Worm (Caenorhabditis elegans): ENCODE data around the gene fbxb-54.
"Not testable (repeated sequence)": the region's sequence is repeated elsewhere in the genome, so short reads cannot be mapped to it uniquely, and the experiment has no call there.

Gene fbxb-54

DNA sequence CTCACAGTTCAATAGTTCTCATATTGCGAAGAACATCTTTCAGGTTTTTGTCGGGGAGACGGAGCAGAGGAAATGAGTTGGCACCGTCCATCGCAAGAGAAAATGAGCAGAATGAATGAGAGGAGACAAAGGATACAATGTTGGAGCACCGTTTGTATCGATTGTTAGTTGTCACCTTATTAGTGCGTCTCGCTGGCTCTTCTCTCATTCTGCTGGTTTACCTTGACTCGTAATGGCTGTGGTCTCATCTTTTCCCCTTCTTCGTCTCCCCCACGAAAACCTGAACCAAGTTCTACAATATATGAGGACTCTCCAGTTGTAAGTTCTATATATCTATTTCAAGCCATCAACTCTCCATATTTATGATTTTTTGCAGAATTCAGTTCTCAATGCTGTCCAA, at the start of gene fbxb-54, which contains the start of gene fbxb-50:
fbxb-54 (minus strand) TSS at position 101 of the 400 bp plus-strand sequence.
fbxb-50 (plus strand) TSS at position 227 of the 400 bp plus-strand sequence.
- TF ChIP-seq him-1 (tag; optimal IDR thresholded peaks at IDR 0.05); D2030.7 (GFP tag; IDR thresholded peaks at IDR 0.05); efl-1 (GFP tag; optimal IDR thresholded peaks at IDR 0.05): not testable (repeated sequence)

ce11 chrII:1605010-1605409, 48.9 kb upstream of the fbxb-54 start:
- TF ChIP-seq ceh-100 (GFP tag; IDR thresholded peaks at IDR 0.05) = no peak
- no peak for TF ChIP-seq hrde-1 (tag; optimal IDR thresholded peaks at IDR 0.05; ENCODE audit: borderline replicate concordance)
- TF ChIP-seq ztf-18 (tag; optimal IDR thresholded peaks at IDR 0.05) = no peak
- no peak for TF ChIP-seq ztf-26 (tag; optimal IDR thresholded peaks at IDR 0.05)
- no peak for TF ChIP-seq bed-2 (GFP tag; IDR thresholded peaks at IDR 0.05)
- TF ChIP-seq tbp1 (GFP tag; optimal IDR thresholded peaks at IDR 0.05) = no peak
- TF ChIP-seq Y53F4B.3 (GFP tag; IDR thresholded peaks at IDR 0.05) = no peak
- TF ChIP-seq bed-1 (GFP tag; IDR thresholded peaks at IDR 0.05) = no peak
- TF ChIP-seq nhr-179 (tag; optimal IDR thresholded peaks at IDR 0.05) = no peak
- no peak for TF ChIP-seq F22D6.2 (tag; optimal IDR thresholded peaks at IDR 0.05)
- no peak for TF ChIP-seq D2030.7 (GFP tag; IDR thresholded peaks at IDR 0.05)
- TF ChIP-seq sptf-2 (GFP tag; optimal IDR thresholded peaks at IDR 0.05) = no peak
- TF ChIP-seq madf-6 (GFP tag; IDR thresholded peaks at IDR 0.05) = no peak
- no peak for TF ChIP-seq attf-5 (GFP tag; optimal IDR thresholded peaks at IDR 0.05)
- no peak for TF ChIP-seq F39B2.1 (GFP tag; IDR thresholded peaks at IDR 0.05)
- no peak for TF ChIP-seq snpc-1.3 (tag; optimal IDR thresholded peaks at IDR 0.05; ENCODE audit: insufficient read depth)
- TF ChIP-seq hsf-1 (GFP tag; IDR thresholded peaks at IDR 0.05) = no peak
- TF ChIP-seq ccch-3 (GFP tag; optimal IDR thresholded peaks at IDR 0.05) = no peak
- TF ChIP-seq F23B12.7 (tag; optimal IDR thresholded peaks at IDR 0.05; ENCODE audit: insufficient read depth) = no peak
- no peak for TF ChIP-seq mcd-1 (GFP tag; IDR thresholded peaks at IDR 0.05)

DNA sequence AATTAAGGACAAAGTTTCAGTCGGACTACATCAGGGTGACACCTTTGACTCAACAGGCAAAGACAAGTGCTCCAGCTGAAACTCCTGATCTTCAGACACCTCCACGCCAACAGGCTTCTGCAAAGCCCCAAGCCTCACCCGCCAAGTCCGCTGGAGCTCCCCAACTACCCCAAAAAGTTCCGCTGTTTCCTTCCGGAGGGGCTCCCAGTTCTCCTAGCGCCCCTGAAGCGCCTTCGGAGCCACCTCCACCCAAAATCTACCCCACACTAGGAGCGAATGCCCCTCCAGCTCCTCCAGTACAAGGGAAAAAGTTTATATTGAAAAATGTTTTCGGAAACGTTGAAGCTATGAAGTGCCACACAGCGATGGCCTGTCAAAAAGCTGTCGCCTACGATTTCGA, 46.9 kb upstream of the fbxb-54 start:
- no peak for TF ChIP-seq B0019.2 (GFP tag; conservative IDR thresholded peaks at IDR 0.05)
- TF ChIP-seq zim-3 (tag; optimal IDR thresholded peaks at IDR 0.05) = no peak
- TF ChIP-seq zfh-2 (GFP tag; conservative IDR thresholded peaks at IDR 0.05) = peak; percentile 69
- TF ChIP-seq egrh-3 (GFP tag; IDR thresholded peaks at IDR 0.05) = peak; percentile 50; the same call in 1 of the 2 replicates

ce11 chrII:1601507-1601906, 45.4 kb upstream of the fbxb-54 start, which contains the start of gene bath-47:
Gene bath-47, plus strand, starts transcription at chrII:1601811.
- TF ChIP-seq F57C9.4 (tag; optimal IDR thresholded peaks at IDR 0.05) = no peak

ce11 chrII:1600661-1601060, 44.5 kb upstream of the fbxb-54 start, which contains the start of gene bath-26:
Gene bath-26, minus strand, starts transcription at chrII:1600761.
- no peak for TF ChIP-seq pha-4 (tag; optimal IDR thresholded peaks at IDR 0.05)
- TF ChIP-seq athp-1 (tag; optimal IDR thresholded peaks at IDR 0.05) = no peak
- TF ChIP-seq ccch-3 (GFP tag; optimal IDR thresholded peaks at IDR 0.05) = no peak
- no peak for TF ChIP-seq dpl-1 (GFP tag; optimal IDR thresholded peaks at IDR 0.05)
- TF ChIP-seq bed-2 (GFP tag; IDR thresholded peaks at IDR 0.05) = no peak

Measured in whole organism, young adult.